Fruit fly (Drosophila melanogaster) whole organism, pupa: ENCODE data around the gene CG12811.

Experiments used
- CG13204 ChIP-seq: fragments of 200-800 bp; sonication (Bioruptor generic); optimal IDR thresholded peaks from 2 replicates; lab custom pipeline; 2018; ENCODE audit warnings: missing biosample characterization, mild to moderate bottlenecking, missing genetic modification characterization, moderate library complexity
- CG14655 ChIP-seq: fragments of 200-800 bp; sonication (Bioruptor generic); optimal IDR thresholded peaks from 3 replicates; lab custom pipeline; 2017; ENCODE audit warnings: mild to moderate bottlenecking, missing biosample characterization, missing genetic modification reagents, missing genetic modification characterization
- CG15710 ChIP-seq: fragments of 200-800 bp; sonication (Bioruptor generic); optimal IDR thresholded peaks from 2 replicates; lab custom pipeline; 2018; ENCODE audit warnings: missing biosample characterization, mild to moderate bottlenecking, missing genetic modification characterization, moderate library complexity
- CG32121 ChIP-seq: fragments of 200-800 bp; sonication (Bioruptor generic); IDR thresholded peaks from 2 replicates; pipeline ENCODE4 v1.3.6; 2022; ENCODE audit warnings: missing biosample characterization, missing genetic modification characterization
- CG34367 ChIP-seq: fragments of 200-800 bp; sonication (Bioruptor generic); optimal IDR thresholded peaks from 2 replicates; lab custom pipeline; 2018; ENCODE audit warnings: missing biosample characterization, mild to moderate bottlenecking, missing genetic modification characterization
- CG8159 ChIP-seq: fragments of 200-800 bp; sonication (Bioruptor generic); optimal IDR thresholded peaks from 3 replicates; lab custom pipeline; 2018; ENCODE audit warnings: missing biosample characterization, mild to moderate bottlenecking, missing genetic modification characterization, moderate library complexity
- CG9948 ChIP-seq: fragments of 200-800 bp; sonication (Bioruptor generic); optimal IDR thresholded peaks from 2 replicates; lab custom pipeline; 2018; ENCODE audit warnings: missing biosample characterization, mild to moderate bottlenecking, missing genetic modification characterization, moderate library complexity
- EcR ChIP-seq: fragments of 200-800 bp; sonication (Bioruptor generic); optimal IDR thresholded peaks from 3 replicates; lab custom pipeline; 2019; ENCODE audit warnings: missing biosample characterization, missing genetic modification characterization, mild to moderate bottlenecking, moderate library complexity, missing genetic modification reagents
- Ets98B ChIP-seq: fragments of 200-800 bp; sonication (Bioruptor generic); IDR thresholded peaks from 2 replicates; pipeline ENCODE4 v1.3.6; 2022; ENCODE audit warnings: missing biosample characterization, missing genetic modification characterization
- Pif1B ChIP-seq: fragments of 200-800 bp; sonication (Bioruptor generic); optimal IDR thresholded peaks from 3 replicates; lab custom pipeline; 2016; ENCODE audit warnings: missing biosample characterization, missing genetic modification characterization
- Snoo ChIP-seq: fragments of 200-800 bp; sonication (Bioruptor generic); optimal IDR thresholded peaks from 3 replicates; lab custom pipeline; 2017; ENCODE audit warnings: missing biosample characterization, mild to moderate bottlenecking, missing genetic modification characterization, inconsistent platforms
- gl ChIP-seq: fragments of 200-800 bp; sonication (Bioruptor generic); optimal IDR thresholded peaks from 2 replicates; lab custom pipeline; 2018; ENCODE audit warnings: missing biosample characterization, mild to moderate bottlenecking, missing genetic modification characterization

DNA sequence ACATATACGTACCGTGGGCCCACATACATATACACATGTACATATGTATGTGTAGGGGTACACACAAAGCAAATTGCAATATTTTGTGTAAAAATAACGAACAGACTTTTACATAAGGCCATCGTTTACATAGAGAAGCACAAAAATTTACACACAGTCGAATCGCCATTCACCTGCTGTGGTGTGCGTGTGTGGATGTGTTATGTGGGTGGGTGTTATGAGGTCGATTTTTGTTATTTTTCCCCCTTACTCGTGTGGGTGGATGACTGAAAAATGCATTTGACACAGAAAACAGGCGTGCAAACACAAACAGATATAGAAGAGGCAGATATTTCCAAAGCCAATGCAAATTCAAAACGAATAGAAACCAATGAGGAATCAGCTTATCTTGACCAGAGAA, 46.5 kb upstream of the CG12811 start:
- no peak for TF ChIP-seq CG13204 (GFP tag; lab: Kevin White, UChicago)
- no peak for TF ChIP-seq CG8159 (tag; lab: Kevin White, UChicago)
- no peak for TF ChIP-seq CG15710 (tag; lab: Kevin White, UChicago)
- no peak for TF ChIP-seq CG32121 (GFP tag; lab: Robert Waterston, UW)
- no peak for TF ChIP-seq Pif1B
- TF ChIP-seq CG14655 (GFP tag; lab: Kevin White, UChicago) = no peak
- no peak for TF ChIP-seq EcR
- TF ChIP-seq gl (tag; lab: Kevin White, UChicago) = no peak
- no peak for TF ChIP-seq CG9948
- TF ChIP-seq Ets98B (GFP tag; lab: Robert Waterston, UW) = no peak
- TF ChIP-seq CG34367 (tag; lab: Kevin White, UChicago) = no peak
- no peak for TF ChIP-seq Snoo
